Fruit fly (Drosophila melanogaster): ENCODE measurements around the gene Rubicon.

The Rubicon gene

dm6 chrX:8709234-8709843 lies 32.5 kb downstream of the Rubicon start, which contains the start of gene Hexo2 (continued):
- TF ChIP-seq Taf1 (GFP tag; IDR thresholded peaks at IDR 0.05) = peak; percentile 73; the same call in 1 of the 2 replicates
- TF ChIP-seq Eip74EF (GFP tag; optimal IDR thresholded peaks at IDR 0.05) = peak in 1 of 2 experiments; percentile 87
- TF ChIP-seq CG14050 (GFP tag; IDR thresholded peaks at IDR 0.05) = peak; percentile 94
- no peak for TF ChIP-seq prd (optimal IDR thresholded peaks at IDR 0.05)
- TF ChIP-seq prd (GFP tag; IDR thresholded peaks at IDR 0.05) = peak; percentile 97
- TF ChIP-seq Hsf (GFP tag; optimal IDR thresholded peaks at IDR 0.05) = peak; percentile 94
- TF ChIP-seq CG11398 (GFP tag; optimal IDR thresholded peaks at IDR 0.05) = peak; percentile 90
- peak; percentile 92 for TF ChIP-seq CG10462 (GFP tag; optimal IDR thresholded peaks at IDR 0.05)
- TF ChIP-seq Atf3 (GFP tag; optimal IDR thresholded peaks at IDR 0.05) = peak; percentile 95
- TF ChIP-seq bsh (GFP tag; optimal IDR thresholded peaks at IDR 0.05) = peak; percentile 85 to 94
- peak; percentile 94 for TF ChIP-seq sob (GFP tag; IDR thresholded peaks at IDR 0.05)
- TF ChIP-seq hth (optimal IDR thresholded peaks at IDR 0.05) = no peak
- peak; percentile 92 for TF ChIP-seq CG1529 (GFP tag; optimal IDR thresholded peaks at IDR 0.05)
- TF ChIP-seq vvl (GFP tag; IDR thresholded peaks at IDR 0.05) = peak; percentile 99
- TF ChIP-seq z (GFP tag; IDR thresholded peaks at IDR 0.05) = peak; percentile 53; the same call in 1 of the 3 replicates
- TF ChIP-seq btn (GFP tag; optimal IDR thresholded peaks at IDR 0.05) = peak; percentile 95
- peak; percentile 94 for TF ChIP-seq ind (GFP tag; optimal IDR thresholded peaks at IDR 0.05)
- TF ChIP-seq CG6654 (GFP tag; optimal IDR thresholded peaks at IDR 0.05) = peak; percentile 79
- TF ChIP-seq pfk (GFP tag; optimal IDR thresholded peaks at IDR 0.05) = no peak
- peak; percentile 92 for TF ChIP-seq CG1792 (GFP tag; optimal IDR thresholded peaks at IDR 0.05)
- TF ChIP-seq CG12659 (GFP tag; optimal IDR thresholded peaks at IDR 0.05) = peak; percentile 89
- no peak for TF ChIP-seq h (optimal IDR thresholded peaks at IDR 0.05)
- TF ChIP-seq CG12769 (tag; optimal IDR thresholded peaks at IDR 0.05) = peak; percentile 94
- peak; percentile 97 for TF ChIP-seq CG5245 (GFP tag; optimal IDR thresholded peaks at IDR 0.05)
- TF ChIP-seq HLH54F (GFP tag; optimal IDR thresholded peaks at IDR 0.05) = peak; percentile 84
- TF ChIP-seq gce (GFP tag; IDR thresholded peaks at IDR 0.05) = peak; percentile 95; the same call in 2 of the 3 replicates
- TF ChIP-seq CG18599 (GFP tag; optimal IDR thresholded peaks at IDR 0.05) = peak; percentile 85
- TF ChIP-seq trem (tag; optimal IDR thresholded peaks at IDR 0.05) = peak; percentile 80
- TF ChIP-seq tio (GFP tag; optimal IDR thresholded peaks at IDR 0.05) = peak; percentile 83
- TF ChIP-seq CG8290 (GFP tag; optimal IDR thresholded peaks at IDR 0.05) = peak; percentile 77
- TF ChIP-seq CG8290 (tag; optimal IDR thresholded peaks at IDR 0.05) = peak; percentile 19 to 98
- TF ChIP-seq CG1603 (tag; optimal IDR thresholded peaks at IDR 0.05) = peak; percentile 97
- peak; percentile 85 for TF ChIP-seq crc (GFP tag; optimal IDR thresholded peaks at IDR 0.05)
- TF ChIP-seq fd102C (GFP tag; optimal IDR thresholded peaks at IDR 0.05) = peak; percentile 58
- peak; percentile 94 for TF ChIP-seq Atf-2 (GFP tag; optimal IDR thresholded peaks at IDR 0.05)
- TF ChIP-seq tin (GFP tag; optimal IDR thresholded peaks at IDR 0.05) = peak; percentile 95
- TF ChIP-seq gfzf (GFP tag; optimal IDR thresholded peaks at IDR 0.05) = peak; percentile 5
- TF ChIP-seq D19B (GFP tag; optimal IDR thresholded peaks at IDR 0.05) = peak; percentile 40
- peak; percentile 72 for TF ChIP-seq Dip3 (GFP tag; optimal IDR thresholded peaks at IDR 0.05)
- TF ChIP-seq Ptx1 (GFP tag; IDR thresholded peaks at IDR 0.05) = peak; percentile 96
- TF ChIP-seq ssp (GFP tag; IDR thresholded peaks at IDR 0.05) = peak; percentile 89
- peak; percentile 92 for TF ChIP-seq Rfx (GFP tag; IDR thresholded peaks at IDR 0.05)
- peak; percentile 88 for TF ChIP-seq cato (GFP tag; optimal IDR thresholded peaks at IDR 0.05; ENCODE audit: borderline replicate concordance)
- peak; percentile 73; the same call in 1 of the 2 replicates for TF ChIP-seq cas (GFP tag; IDR thresholded peaks at IDR 0.05)
- TF ChIP-seq CG33557 (GFP tag; optimal IDR thresholded peaks at IDR 0.05) = peak; percentile 46
- peak; percentile 91 for TF ChIP-seq CG17361 (GFP tag; IDR thresholded peaks at IDR 0.05)
- TF ChIP-seq disco-r (GFP tag; optimal IDR thresholded peaks at IDR 0.05) = peak; percentile 89
- TF ChIP-seq CG10979 (tag; optimal IDR thresholded peaks at IDR 0.05) = peak; percentile 91
- peak; percentile 84 for TF ChIP-seq CG12104 (GFP tag; optimal IDR thresholded peaks at IDR 0.05)
- TF ChIP-seq MBD-R2 (GFP tag; IDR thresholded peaks at IDR 0.05) = peak; percentile 60; the same call in 1 of the 2 replicates
- peak; percentile 76 for TF ChIP-seq Hmr (GFP tag; optimal IDR thresholded peaks at IDR 0.05)
